Worm (Caenorhabditis elegans) whole organism, mixed stage, embryonic: Measurements from ENCODE around the gene C02E7.8.

Experiments used
- blmp-1 ChIP-seq: fragments of 150-350 bp; optimal IDR thresholded peaks from 2 replicates; lab custom pipeline; 2014; ENCODE audit warnings: missing biosample characterization, missing genetic modification characterization
- elt-1 ChIP-seq: sonication (generic microtip); optimal IDR thresholded peaks from 2 replicates; lab custom pipeline; 2017; ENCODE audit warnings: missing genetic modification characterization, mild to moderate bottlenecking, missing compliant biosample characterization, antibody characterized with exemption, moderate library complexity, borderline replicate concordance; ENCODE audit not compliant: insufficient read depth
- elt-3 ChIP-seq: fragments of 150-350 bp; optimal IDR thresholded peaks from 2 replicates; lab custom pipeline; 2014; ENCODE audit warnings: missing biosample characterization, missing genetic modification characterization
- hlh-1 ChIP-seq: fragments of 150-350 bp; optimal IDR thresholded peaks from 2 replicates; lab custom pipeline; 2014; ENCODE audit warnings: missing biosample characterization, missing genetic modification reagents, missing genetic modification characterization
- lin-32 ChIP-seq: fragments of 200-800 bp; sonication (Bioruptor generic); optimal IDR thresholded peaks from 2 replicates; lab custom pipeline; 2018; ENCODE audit warnings: mild to moderate bottlenecking, missing genetic modification characterization, missing compliant biosample characterization
- lsy-2 ChIP-seq: fragments of 150-350 bp; optimal IDR thresholded peaks from 2 replicates; lab custom pipeline; 2014; ENCODE audit warnings: missing biosample characterization, missing genetic modification characterization
- nhr-12 ChIP-seq: fragments of 150-350 bp; optimal IDR thresholded peaks from 2 replicates; lab custom pipeline; 2014; ENCODE audit warnings: missing biosample characterization, missing genetic modification characterization
- nhr-28 ChIP-seq: fragments of 150-350 bp; optimal IDR thresholded peaks from 2 replicates; lab custom pipeline; 2014; ENCODE audit warnings: missing biosample characterization, missing genetic modification characterization
- nhr-76 ChIP-seq: sonication (generic microtip); optimal IDR thresholded peaks from 2 replicates; lab custom pipeline; 2017; ENCODE audit warnings: missing biosample characterization, missing genetic modification characterization
- snpc-4 ChIP-seq: fragments of 150-350 bp; optimal IDR thresholded peaks from 2 replicates; lab custom pipeline; 2014; ENCODE audit warnings: missing biosample characterization, missing genetic modification characterization
- unc-62 ChIP-seq: fragments of 150-350 bp; optimal IDR thresholded peaks from 2 replicates; lab custom pipeline; 2014; ENCODE audit warnings: missing biosample characterization, missing genetic modification reagents, missing genetic modification characterization

DNA sequence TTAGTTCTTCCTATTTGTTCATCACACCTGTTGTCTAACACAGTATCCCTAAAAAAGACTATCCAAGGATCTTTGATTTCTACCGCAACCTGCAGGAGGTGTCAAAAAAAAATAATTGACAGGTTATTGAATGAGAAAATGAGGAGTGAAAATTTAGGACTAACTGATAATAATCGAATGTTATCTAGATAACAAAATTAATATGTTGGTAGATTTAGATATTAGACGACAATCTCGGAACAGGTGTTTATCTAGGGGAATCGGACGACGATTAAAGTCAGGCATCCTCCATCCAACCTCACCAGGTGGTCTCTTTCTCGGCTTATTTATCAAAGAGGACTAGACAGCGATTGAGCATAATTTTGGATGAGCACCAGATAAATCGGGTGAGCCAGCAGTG lies 48.2 kb upstream of the C02E7.8 start:
- TF ChIP-seq nhr-28 (tag; lab: Kevin White, UChicago) (no peak), blmp-1 (no peak), lsy-2 (tag; lab: Kevin White, UChicago) (no peak), hlh-1 (tag; lab: Kevin White, UChicago) (peak; percentile 39), snpc-4 (tag; lab: Kevin White, UChicago) (no peak), nhr-76 (tag; lab: Kevin White, UChicago) (no peak), elt-3 (tag; lab: Kevin White, UChicago) (no peak), lin-32 (GFP tag; lab: Kevin White, UChicago) (peak; percentile 45), elt-1 (tag; lab: Kevin White, UChicago) (peak; percentile 97), unc-62 (GFP tag; lab: Kevin White, UChicago) (no peak), nhr-12 (tag; lab: Kevin White, UChicago) (no peak)
